Fruit fly (Drosophila melanogaster): ENCODE data around the gene swm.

swm gene

dm6 chr2L:19518636-19519086, 25.6 kb downstream of the swm start, which contains the start of gene CG10132 (continued):
- TF ChIP-seq CG1603 (tag; optimal IDR thresholded peaks at IDR 0.05) (no peak), nom (GFP tag; optimal IDR thresholded peaks at IDR 0.05) (no peak), MBD-R2 (GFP tag; IDR thresholded peaks at IDR 0.05) (0 out of 2 replicates have a peak, but pooled peaks have one; percentile 10), Trl (optimal IDR thresholded peaks at IDR 0.05) (no peak), Trl (GFP tag; optimal IDR thresholded peaks at IDR 0.05) (no peak), Deaf1 (tag; optimal IDR thresholded peaks at IDR 0.05) (peak; percentile 85), CG15514 (GFP tag; optimal IDR thresholded peaks at IDR 0.05) (peak; percentile 40), Xrp1 (GFP tag; IDR thresholded peaks at IDR 0.05) (no peak), CG15011 (GFP tag; optimal IDR thresholded peaks at IDR 0.05) (no peak), E2f2 (GFP tag; IDR thresholded peaks at IDR 0.05) (peak; percentile 47), unc-4 (GFP tag; IDR thresholded peaks at IDR 0.05; ENCODE audit: partially characterized antibody) (peak; percentile 46; the same call in 1 of the 2 replicates), hb (GFP tag; IDR thresholded peaks at IDR 0.05; ENCODE audit: partially characterized antibody) (peak; percentile 67; the same call in 1 of the 3 replicates), Opbp (GFP tag; IDR thresholded peaks at IDR 0.05; ENCODE audit: partially characterized antibody) (0 out of 3 replicates have a peak, but pooled peaks have one; percentile 13), stc (GFP tag; IDR thresholded peaks at IDR 0.05) (no peak), CG9817 (tag; optimal IDR thresholded peaks at IDR 0.05) (no peak), Eip74EF (GFP tag; optimal IDR thresholded peaks at IDR 0.05) (no peak), CTCF (GFP tag; optimal IDR thresholded peaks at IDR 0.05) (peak; percentile 73), ERR (GFP tag; optimal IDR thresholded peaks at IDR 0.05) (no peak), ap (GFP tag; IDR thresholded peaks at IDR 0.05) (no peak), CG8765 (GFP tag; IDR thresholded peaks at IDR 0.05) (no peak), tna (GFP tag; IDR thresholded peaks at IDR 0.05; ENCODE audit: partially characterized antibody) (peak; percentile 58; the same call in 1 of the 2 replicates), p53 (GFP tag; optimal IDR thresholded peaks at IDR 0.05) (no peak), hbn (GFP tag; IDR thresholded peaks at IDR 0.05; ENCODE audit: partially characterized antibody) (0 out of 2 replicates have a peak, but pooled peaks have one; percentile 29), CG2116 (GFP tag; optimal IDR thresholded peaks at IDR 0.05) (peak; percentile 21), CG34422 (GFP tag; IDR thresholded peaks at IDR 0.05) (peak; percentile 42; the same call in 1 of the 3 replicates), seq (GFP tag; IDR thresholded peaks at IDR 0.05) (no peak), ci (GFP tag; IDR thresholded peaks at IDR 0.05) (peak; percentile 36; the same call in 1 of the 3 replicates), B-H1 (GFP tag; IDR thresholded peaks at IDR 0.05) (no peak), CG18599 (GFP tag; optimal IDR thresholded peaks at IDR 0.05) (peak; percentile 0), CG5953 (GFP tag; IDR thresholded peaks at IDR 0.05) (no peak), CG6765 (GFP tag; optimal IDR thresholded peaks at IDR 0.05) (no peak), Dek (tag; optimal IDR thresholded peaks at IDR 0.05) (no peak), sna (GFP tag; IDR thresholded peaks at IDR 0.05; ENCODE audit: partially characterized antibody) (peak; percentile 16; the same call in 1 of the 2 replicates), CG16813 (GFP tag; IDR thresholded peaks at IDR 0.05; ENCODE audit: partially characterized antibody) (peak; percentile 53; the same call in 2 of the 3 replicates), chinmo (GFP tag; IDR thresholded peaks at IDR 0.05; ENCODE audit: partially characterized antibody) (0 out of 4 replicates have a peak, but pooled peaks have one; percentile 57), Atf3 (GFP tag; optimal IDR thresholded peaks at IDR 0.05) (no peak), Dref (GFP tag; IDR thresholded peaks at IDR 0.05) (peak; percentile 58), sens (GFP tag) (peak; percentile 66), Sox102F (GFP tag; optimal IDR thresholded peaks at IDR 0.05) (no peak), CG2129 (GFP tag; IDR thresholded peaks at IDR 0.05; ENCODE audit: partially characterized antibody) (no peak), ttk (GFP tag; IDR thresholded peaks at IDR 0.05) (no peak), YL-1 (GFP tag; optimal IDR thresholded peaks at IDR 0.05) (peak; percentile 13), gt (GFP tag; IDR thresholded peaks at IDR 0.05) (no peak), CkIIα-i1 (GFP tag; IDR thresholded peaks at IDR 0.05) (no peak), crol (GFP tag; IDR thresholded peaks at IDR 0.05) (peak; percentile 89), vnd (GFP tag; IDR thresholded peaks at IDR 0.05; ENCODE audit: partially characterized antibody) (peak; percentile 58; the same call in 1 of the 3 replicates), Dll (GFP tag; IDR thresholded peaks at IDR 0.05; ENCODE audit: partially characterized antibody) (peak; percentile 53; the same call in 1 of the 4 replicates), caup (GFP tag; optimal IDR thresholded peaks at IDR 0.05; ENCODE audit: severe bottlenecking) (no peak), CG15269 (tag; optimal IDR thresholded peaks at IDR 0.05) (no peak), Oaz (GFP tag; IDR thresholded peaks at IDR 0.05) (no peak)

Data from whole organism, embryonic.